Worm (Caenorhabditis elegans) whole organism, L3 larva: Measurements from ENCODE around the gene Y38C1AA.7.

ENCODE experiments used
- R02D3.7 ChIP-seq: fragments of 150-350 bp; optimal IDR thresholded peaks from 2 replicates; lab custom pipeline; 2014; ENCODE audit warnings: missing biosample characterization, missing genetic modification characterization
- ZK546.5 ChIP-seq: sonication (generic microtip); optimal IDR thresholded peaks from 2 replicates; lab custom pipeline; 2017; ENCODE audit warnings: missing biosample characterization, missing genetic modification characterization
- ama-1 ChIP-seq: fragments of 150-350 bp; optimal IDR thresholded peaks from 2 replicates; lab custom pipeline; 2018
- ceh-16 ChIP-seq: sonication (generic microtip); optimal IDR thresholded peaks from 2 replicates; lab custom pipeline; 2017; ENCODE audit warnings: missing biosample characterization, missing genetic modification characterization
- ceh-28 ChIP-seq: fragments of 150-350 bp; optimal IDR thresholded peaks from 2 replicates; lab custom pipeline; 2014; ENCODE audit warnings: missing biosample characterization, missing genetic modification reagents, missing genetic modification characterization
- ceh-82 ChIP-seq: fragments of 150-350 bp; optimal IDR thresholded peaks from 2 replicates; lab custom pipeline; 2014; ENCODE audit warnings: missing biosample characterization, missing genetic modification characterization
- ceh-9 ChIP-seq: sonication (generic microtip); optimal IDR thresholded peaks from 2 replicates; lab custom pipeline; 2018; ENCODE audit warnings: missing biosample characterization, missing genetic modification characterization
- daf-12 ChIP-seq: fragments of 150-350 bp; optimal IDR thresholded peaks from 2 replicates; lab custom pipeline; 2014; ENCODE audit warnings: missing biosample characterization, missing genetic modification reagents, missing genetic modification characterization
- egl-27 ChIP-seq: sonication (generic microtip); optimal IDR thresholded peaks from 4 replicates; lab custom pipeline; 2017; ENCODE audit warnings: missing biosample characterization, missing genetic modification reagents, missing genetic modification characterization
- elt-2 ChIP-seq: sonication (generic microtip); optimal IDR thresholded peaks from 2 replicates; lab custom pipeline; 2016; ENCODE audit warnings: missing genetic modification reagents, mild to moderate bottlenecking, missing genetic modification characterization, missing compliant biosample characterization
- elt-3 ChIP-seq, 3 experiments: fragments of 150-350 bp in 1 of 3; sonication (generic microtip) in 2 of 3; optimal IDR thresholded peaks; 2 replicates in 2 of 3; 4 replicates in 1 of 3; lab custom pipeline; 2014 to 2017; ENCODE audit warnings: missing biosample characterization in 3 of 3, missing genetic modification characterization in 3 of 3
- eor-1 ChIP-seq, 2 experiments: fragments of 150-350 bp; optimal IDR thresholded peaks; 2 replicates each; lab custom pipeline; 2014 to 2018; ENCODE audit warnings: missing biosample characterization in 2 of 2, missing genetic modification characterization in 2 of 2
- fkh-2 ChIP-seq: fragments of 150-350 bp; optimal IDR thresholded peaks from 2 replicates; lab custom pipeline; 2014; ENCODE audit warnings: missing biosample characterization, missing genetic modification reagents, missing genetic modification characterization
- hmg-11 ChIP-seq: sonication (generic microtip); optimal IDR thresholded peaks from 2 replicates; lab custom pipeline; 2016; ENCODE audit warnings: missing genetic modification characterization, missing compliant biosample characterization
- lin-15B ChIP-seq: fragments of 150-350 bp; optimal IDR thresholded peaks from 2 replicates; lab custom pipeline; 2014; ENCODE audit warnings: missing biosample characterization, missing genetic modification characterization
- lin-39 ChIP-seq: fragments of 150-350 bp; optimal IDR thresholded peaks from 2 replicates; lab custom pipeline; 2018; ENCODE audit warnings: missing biosample characterization, missing genetic modification reagents, missing genetic modification characterization
- lsy-12 ChIP-seq: sonication (generic microtip); optimal IDR thresholded peaks from 2 replicates; lab custom pipeline; 2016; ENCODE audit warnings: mild to moderate bottlenecking, missing genetic modification characterization, missing compliant biosample characterization
- mdl-1 ChIP-seq: fragments of 150-350 bp; optimal IDR thresholded peaks from 2 replicates; lab custom pipeline; 2014; ENCODE audit warnings: missing biosample characterization, missing genetic modification characterization
- mml-1 ChIP-seq: fragments of 150-350 bp; sonication (generic microtip); optimal IDR thresholded peaks from 3 replicates; lab custom pipeline; 2014; ENCODE audit warnings: missing biosample characterization, missing genetic modification characterization
- nfya-1 ChIP-seq: sonication (generic microtip); optimal IDR thresholded peaks from 2 replicates; lab custom pipeline; 2017; ENCODE audit warnings: missing genetic modification characterization, mild to moderate bottlenecking, missing compliant biosample characterization, antibody characterized with exemption, moderate library complexity; ENCODE audit not compliant: insufficient read depth
- nhr-11 ChIP-seq: fragments of 150-350 bp; optimal IDR thresholded peaks from 2 replicates; lab custom pipeline; 2014; ENCODE audit warnings: missing biosample characterization, missing genetic modification characterization
- nhr-12 ChIP-seq: fragments of 150-350 bp; optimal IDR thresholded peaks from 2 replicates; lab custom pipeline; 2014; ENCODE audit warnings: missing biosample characterization, missing genetic modification characterization
- nhr-23 ChIP-seq: fragments of 150-350 bp; optimal IDR thresholded peaks from 2 replicates; lab custom pipeline; 2014; ENCODE audit warnings: missing biosample characterization, missing genetic modification reagents, missing genetic modification characterization
- nhr-237 ChIP-seq: fragments of 150-350 bp; optimal IDR thresholded peaks from 2 replicates; lab custom pipeline; 2014; ENCODE audit warnings: missing biosample characterization, missing genetic modification characterization
- nhr-25 ChIP-seq: sonication (generic microtip); optimal IDR thresholded peaks from 2 replicates; lab custom pipeline; 2017; ENCODE audit warnings: missing biosample characterization, missing genetic modification characterization
- nhr-43 ChIP-seq: sonication (generic microtip); optimal IDR thresholded peaks from 2 replicates; lab custom pipeline; 2016; ENCODE audit warnings: mild to moderate bottlenecking, missing genetic modification characterization, missing compliant biosample characterization; ENCODE audit not compliant: poor library complexity, severe bottlenecking
- nhr-67 ChIP-seq: fragments of 150-350 bp; optimal IDR thresholded peaks from 2 replicates; lab custom pipeline; 2014; ENCODE audit warnings: missing biosample characterization, missing genetic modification characterization
- nhr-76 ChIP-seq: fragments of 150-350 bp; sonication (generic microtip); optimal IDR thresholded peaks from 5 replicates; lab custom pipeline; 2014; ENCODE audit warnings: missing biosample characterization, missing genetic modification characterization
- nhr-77 ChIP-seq: fragments of 150-350 bp; optimal IDR thresholded peaks from 2 replicates; lab custom pipeline; 2014; ENCODE audit warnings: missing biosample characterization, missing genetic modification characterization
- pha-4 ChIP-seq: fragments of 150-350 bp; optimal IDR thresholded peaks from 2 replicates; lab custom pipeline; 2014; ENCODE audit warnings: missing biosample characterization, missing genetic modification reagents, missing genetic modification characterization
- pqm-1 ChIP-seq: fragments of 150-350 bp; optimal IDR thresholded peaks from 2 replicates; lab custom pipeline; 2017; ENCODE audit warnings: missing biosample characterization, missing genetic modification characterization, inconsistent platforms
- sea-2 ChIP-seq: fragments of 150-350 bp; sonication (generic microtip); optimal IDR thresholded peaks from 4 replicates; lab custom pipeline; 2014; ENCODE audit warnings: missing biosample characterization, missing genetic modification reagents, missing genetic modification characterization
- skn-1 ChIP-seq: fragments of 150-350 bp; optimal IDR thresholded peaks from 2 replicates; lab custom pipeline; 2014; ENCODE audit warnings: missing biosample characterization, missing genetic modification characterization
- tbx-2 ChIP-seq: sonication (generic microtip); optimal IDR thresholded peaks from 2 replicates; lab custom pipeline; 2016; ENCODE audit warnings: mild to moderate bottlenecking, missing genetic modification characterization, missing compliant biosample characterization
- unc-39 ChIP-seq: sonication (generic microtip); optimal IDR thresholded peaks from 4 replicates; lab custom pipeline; 2017; ENCODE audit warnings: missing biosample characterization, missing genetic modification characterization
- zag-1 ChIP-seq: fragments of 150-350 bp; optimal IDR thresholded peaks from 2 replicates; lab custom pipeline; 2014; ENCODE audit warnings: missing biosample characterization, missing genetic modification characterization
- ztf-11 ChIP-seq: fragments of 150-350 bp; optimal IDR thresholded peaks from 2 replicates; lab custom pipeline; 2014; ENCODE audit warnings: missing biosample characterization, missing genetic modification characterization
- ztf-4 ChIP-seq: fragments of 150-350 bp; optimal IDR thresholded peaks from 2 replicates; lab custom pipeline; 2014; ENCODE audit warnings: missing biosample characterization, missing genetic modification characterization

The Y38C1AA.7 gene

DNA sequence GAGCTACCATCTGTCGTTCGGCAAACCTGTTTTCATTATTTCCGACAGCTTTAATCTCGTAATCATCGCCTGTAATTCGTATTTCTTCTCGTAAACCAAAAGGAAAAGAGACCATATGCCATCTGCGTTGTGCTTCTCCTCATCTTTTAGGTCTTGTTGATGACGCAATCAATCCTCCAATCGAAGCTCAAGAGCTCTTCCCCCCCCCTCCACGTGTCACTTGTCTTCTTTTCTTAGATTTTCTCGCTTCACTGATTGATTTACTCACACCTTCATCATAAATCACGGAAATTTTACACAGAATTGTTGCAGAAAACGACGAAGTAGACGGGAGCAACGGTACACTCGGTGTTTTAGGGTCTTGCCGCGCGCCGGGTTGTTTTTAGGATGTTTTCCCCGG lies 19.9 kb downstream of the Y38C1AA.7 start, which contains the start of gene tcl-2:
tcl-2 (plus strand) TSS at position 388 of the 400 bp plus-strand sequence.
- TF ChIP-seq nhr-43 (tag; lab: Kevin White, UChicago) (no peak), unc-39 (tag; lab: Kevin White, UChicago) (no peak), nhr-25 (tag; lab: Kevin White, UChicago) (no peak), ztf-4 (no peak), elt-2 (tag; lab: Kevin White, UChicago) (no peak), fkh-2 (tag; lab: Kevin White, UChicago) (no peak), nhr-12 (tag; lab: Kevin White, UChicago) (no peak), pqm-1 (tag; lab: Kevin White, UChicago) (no peak)

DNA sequence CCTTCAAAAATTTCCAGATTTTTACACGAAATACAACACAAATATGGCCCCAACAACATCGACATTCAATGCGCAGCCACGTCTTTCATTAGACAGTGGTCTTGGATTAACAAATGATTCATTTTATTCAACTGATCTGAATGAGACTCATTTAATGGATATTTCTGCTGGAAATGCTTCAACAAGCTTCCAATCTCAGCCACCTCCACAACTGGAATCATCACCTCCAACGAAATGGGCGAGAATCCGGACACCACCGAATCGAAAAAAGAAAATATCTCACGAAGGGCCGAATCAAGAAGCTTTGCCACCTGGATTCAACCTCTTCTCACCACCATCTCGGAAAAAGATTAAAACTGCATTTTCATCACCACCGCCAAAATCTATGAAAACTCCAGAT lies 20.9 kb downstream of the Y38C1AA.7 start:
- no peak for TF ChIP-seq mml-1 (tag; lab: Kevin White, UChicago)
- no peak for TF ChIP-seq lin-39 (tag; lab: Kevin White, UChicago)
- TF ChIP-seq nhr-237 (tag; lab: Kevin White, UChicago), result no peak
- TF ChIP-seq R02D3.7 (tag; lab: Kevin White, UChicago), result no peak

DNA sequence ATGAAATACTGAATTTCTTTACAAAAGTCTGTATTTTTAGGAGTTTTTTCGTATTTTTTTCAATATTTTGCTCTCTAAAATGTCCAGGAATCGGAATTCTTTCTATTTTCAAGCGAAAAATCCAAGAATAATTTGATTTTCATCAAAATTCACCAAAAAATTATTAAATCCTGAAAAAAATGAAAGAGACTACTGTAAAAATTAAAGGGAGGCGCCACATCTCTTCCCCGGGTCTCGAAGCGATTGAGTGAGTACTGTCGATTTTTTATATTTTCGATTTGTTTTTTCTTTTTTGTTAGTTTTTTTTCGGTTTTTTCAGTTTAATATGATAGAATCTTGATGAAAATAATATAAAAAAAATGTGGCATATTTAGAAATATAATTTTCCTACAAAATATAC lies 24.8 kb downstream of the Y38C1AA.7 start:
- TF ChIP-seq fkh-2 (tag; lab: Kevin White, UChicago) (no peak), nhr-11 (tag; lab: Kevin White, UChicago) (no peak), R02D3.7 (tag; lab: Kevin White, UChicago) (no peak), lin-15B (tag; lab: Kevin White, UChicago) (no peak), ZK546.5 (tag; lab: Kevin White, UChicago) (no peak), hmg-11 (tag; lab: Kevin White, UChicago) (no peak), sea-2 (no peak), unc-39 (tag; lab: Kevin White, UChicago) (no peak), nhr-12 (tag; lab: Kevin White, UChicago) (no peak), elt-2 (tag; lab: Kevin White, UChicago) (no peak)

DNA sequence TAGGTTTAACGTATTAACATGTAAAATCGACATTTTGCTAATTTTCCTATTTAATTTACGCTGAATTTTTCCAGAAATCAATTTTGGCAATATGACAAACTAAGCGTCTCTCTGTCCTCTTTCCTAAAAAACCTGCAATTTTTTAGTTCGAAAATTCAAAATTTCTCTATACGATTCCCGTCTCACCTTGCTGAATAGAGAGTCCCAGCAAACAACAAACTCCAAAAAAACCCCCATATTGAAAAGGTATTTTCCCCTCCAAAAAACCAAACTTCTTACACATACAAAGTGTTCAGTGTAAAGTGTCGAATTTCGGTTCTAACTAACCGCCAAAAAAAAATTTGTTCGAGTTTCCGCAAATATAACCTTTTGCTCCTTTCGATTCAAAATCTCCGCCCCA lies 25.4 kb downstream of the Y38C1AA.7 start, which contains the start of gene pnc-1:
pnc-1 (plus strand) TSS at position 301 of the 400 bp plus-strand sequence.
- TF ChIP-seq daf-12 (tag; lab: Kevin White, UChicago) (no peak), ceh-9 (tag; lab: Kevin White, UChicago) (no peak), hmg-11 (tag; lab: Kevin White, UChicago) (no peak), mdl-1 (no peak), skn-1 (no peak), mml-1 (tag; lab: Kevin White, UChicago) (no peak), ceh-28 (tag; lab: Kevin White, UChicago) (no peak)

DNA sequence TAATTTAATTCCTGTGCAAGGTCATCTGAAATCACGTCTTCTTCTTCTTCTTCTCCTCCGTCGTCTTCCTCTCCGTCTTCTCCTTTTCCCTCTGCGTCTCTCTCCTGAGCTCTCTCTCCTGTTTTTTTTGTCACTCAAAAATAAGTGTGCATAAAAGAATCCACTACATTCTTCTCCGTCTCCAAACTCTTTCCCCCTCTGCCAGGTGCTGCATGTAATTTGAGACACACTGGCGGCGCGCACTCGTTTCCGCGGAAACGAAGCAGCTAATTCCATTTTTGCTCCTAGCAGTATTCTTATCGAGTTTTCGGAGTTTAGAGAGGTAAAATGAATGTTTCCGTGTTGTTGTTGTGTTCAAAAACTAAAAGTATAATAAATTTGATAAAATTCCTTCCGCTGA lies 27.3 kb downstream of the Y38C1AA.7 start:
- no peak for TF ChIP-seq eor-1 (tag; optimal IDR thresholded peaks at IDR 0.05; lab: Kevin White, UChicago)
- peak; percentile 3 for TF ChIP-seq lin-15B (tag; lab: Kevin White, UChicago)

DNA sequence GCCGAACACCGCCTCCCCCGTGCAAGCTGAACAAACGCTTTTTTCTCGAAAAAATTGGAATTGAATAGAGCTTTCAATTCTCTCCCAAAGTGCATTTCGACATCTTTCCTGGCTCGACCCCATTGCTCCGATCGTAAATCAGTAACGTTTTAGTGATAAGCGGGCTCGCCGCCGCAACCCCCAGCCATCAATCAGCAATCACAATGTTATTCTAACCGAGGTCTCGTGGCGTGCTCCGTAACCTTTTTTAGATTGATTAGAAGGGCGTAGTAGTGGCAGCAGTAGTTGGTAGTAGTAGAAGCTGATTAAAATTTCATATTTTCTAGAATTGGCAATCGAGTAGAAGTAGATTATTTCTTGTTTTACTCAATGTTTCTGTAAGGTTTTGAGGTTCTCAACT lies 28.6 kb downstream of the Y38C1AA.7 start:
- TF ChIP-seq pha-4, result no peak
- TF ChIP-seq elt-2 (tag; lab: Kevin White, UChicago), result peak; percentile 53
- TF ChIP-seq sea-2, result no peak
- TF ChIP-seq, all 47 proteins: peak for 1

DNA sequence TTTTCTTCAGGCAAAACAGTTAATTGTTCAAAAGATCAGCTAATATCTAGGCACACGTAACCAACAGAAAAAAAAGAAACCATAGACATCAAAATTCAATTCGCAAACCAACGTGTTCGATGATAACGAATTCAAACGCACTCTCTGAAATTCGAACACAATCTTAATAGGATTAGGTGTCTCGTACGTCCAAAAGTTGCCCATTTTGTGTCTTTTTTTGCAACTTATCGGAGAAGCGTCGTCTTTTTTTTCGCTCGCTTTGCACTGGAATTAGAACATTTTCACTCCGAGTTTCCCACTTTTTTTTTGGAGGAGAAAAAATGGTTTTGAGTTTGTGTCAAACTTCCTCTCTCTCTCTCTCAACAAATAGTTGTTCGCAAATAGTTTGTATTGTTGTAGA lies 30.3 kb downstream of the Y38C1AA.7 start:
- TF ChIP-seq pha-4, result peak; percentile 50
- peak; percentile 37 for TF ChIP-seq elt-2 (tag; lab: Kevin White, UChicago)
- TF ChIP-seq nhr-76 (tag; lab: Kevin White, UChicago), result no peak

DNA sequence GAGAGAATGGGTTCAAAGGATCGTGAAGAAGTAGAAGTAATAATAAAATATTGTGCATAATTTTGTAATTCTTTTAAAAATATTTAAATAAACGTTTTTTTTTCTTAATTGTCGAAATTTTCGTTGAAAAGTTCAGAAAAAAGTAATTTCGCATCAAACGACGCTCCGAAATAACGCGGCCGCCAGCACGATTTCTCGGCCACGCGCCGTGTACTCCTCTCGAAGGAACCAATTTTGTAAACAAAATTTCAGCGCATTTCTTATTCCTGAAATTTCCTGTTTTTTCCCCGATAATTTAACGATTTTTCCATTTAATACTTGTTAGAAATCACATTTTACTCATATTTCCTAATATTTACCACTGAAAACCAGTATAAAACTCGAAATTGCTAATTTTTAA lies 33.3 kb downstream of the Y38C1AA.7 start, which contains the start of gene Y38C1AA.12:
Y38C1AA.12 (plus strand) TSS at position 211 of the 400 bp plus-strand sequence.
- TF ChIP-seq nhr-67 (tag; lab: Kevin White, UChicago) (no peak), nhr-23 (peak; percentile 85), ceh-16 (tag; lab: Kevin White, UChicago) (no peak), zag-1 (tag; lab: Kevin White, UChicago) (no peak), lsy-12 (tag; lab: Kevin White, UChicago) (peak; percentile 65), ceh-82 (no peak), nhr-77 (tag; lab: Kevin White, UChicago) (peak; percentile 25), elt-3 (tag; optimal IDR thresholded peaks at IDR 0.05; lab: Kevin White, UChicago) (no peak), lin-39 (tag; lab: Kevin White, UChicago) (peak; percentile 64), skn-1 (no peak), egl-27 (no peak), nfya-1 (peak; percentile 74), ZK546.5 (tag; lab: Kevin White, UChicago) (no peak), ztf-11 (tag; lab: Kevin White, UChicago) (no peak), mml-1 (tag; lab: Kevin White, UChicago) (no peak), unc-39 (tag; lab: Kevin White, UChicago) (no peak), ama-1 (lab: Kevin White, UChicago) (no peak), ztf-4 (no peak), tbx-2 (tag; lab: Kevin White, UChicago) (peak; percentile 32), elt-2 (tag; lab: Kevin White, UChicago) (peak; percentile 33)
